Fruit fly (Drosophila melanogaster) whole organism, embryonic: ENCODE data around the gene ArfGAP3.

ENCODE experiments used
- CG10321 ChIP-seq: fragments of 200-800 bp; sonication (Bioruptor generic); IDR thresholded peaks from 2 replicates; pipeline ENCODE4 v1.3.6; 2022; ENCODE audit warnings: missing biosample characterization, missing genetic modification characterization
- CG12744 ChIP-seq: fragments of 200-800 bp; sonication (Bioruptor generic); optimal IDR thresholded peaks from 2 replicates; lab custom pipeline; 2016; ENCODE audit warnings: missing biosample characterization, missing genetic modification characterization
- CG16815 ChIP-seq: fragments of 200-800 bp; sonication (Bioruptor generic); optimal IDR thresholded peaks from 3 replicates; lab custom pipeline; 2017; ENCODE audit warnings: missing biosample characterization, mild to moderate bottlenecking, missing genetic modification characterization
- CG18599 ChIP-seq: fragments of 200-800 bp; sonication (Bioruptor generic); optimal IDR thresholded peaks from 3 replicates; lab custom pipeline; 2017; ENCODE audit warnings: missing biosample characterization, missing genetic modification characterization, mild to moderate bottlenecking, moderate library complexity, missing genetic modification reagents
- CG34422 ChIP-seq: fragments of 200-800 bp; sonication (Bioruptor generic); IDR thresholded peaks from 3 replicates; pipeline ENCODE4 v1.3.6; 2022; ENCODE audit warnings: missing biosample characterization, missing genetic modification characterization
- NFAT ChIP-seq: fragments of 200-800 bp; sonication (Bioruptor generic); IDR thresholded peaks from 2 replicates; pipeline ENCODE4 v1.3.6; 2022; ENCODE audit warnings: missing biosample characterization, missing genetic modification characterization
- Nf-YC ChIP-seq: fragments of 200-800 bp; optimal IDR thresholded peaks from 3 replicates; lab custom pipeline; 2019; ENCODE audit warnings: missing biosample characterization, mild to moderate bottlenecking, missing genetic modification characterization, moderate library complexity
- odd ChIP-seq: fragments of 200-800 bp; sonication (Bioruptor generic); optimal IDR thresholded peaks from 2 replicates; lab custom pipeline; 2017; ENCODE audit warnings: missing biosample characterization, mild to moderate bottlenecking, missing genetic modification characterization
- trem ChIP-seq: fragments of 200-800 bp; optimal IDR thresholded peaks from 3 replicates; lab custom pipeline; 2019; ENCODE audit warnings: missing biosample characterization, mild to moderate bottlenecking, missing genetic modification characterization, moderate library complexity
- vfl ChIP-seq: fragments of 200-800 bp; sonication (Bioruptor generic); optimal IDR thresholded peaks from 2 replicates; lab custom pipeline; 2016; ENCODE audit warnings: missing biosample characterization, missing genetic modification characterization

DNA sequence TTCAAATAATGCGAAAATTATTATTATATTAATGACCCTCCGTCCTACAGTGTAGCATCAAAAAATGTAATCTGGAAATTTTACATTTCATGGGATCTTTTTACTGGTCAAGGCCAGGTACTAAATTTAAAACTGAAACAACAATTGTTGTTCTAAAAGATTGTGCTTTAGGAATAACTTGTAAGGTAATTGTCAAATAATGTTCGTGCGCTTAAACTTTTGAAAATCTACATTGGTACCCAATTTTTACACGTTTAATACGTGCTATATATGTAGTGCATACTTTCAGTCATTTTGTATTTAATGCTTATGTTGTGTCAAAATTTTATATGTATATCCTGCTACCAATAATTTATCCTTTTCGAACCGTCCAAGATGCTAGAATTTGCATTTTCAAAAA is 16.2 kb upstream of the ArfGAP3 start:
- TF ChIP-seq trem (tag; lab: Kevin White, UChicago) (no peak), CG10321 (GFP tag; lab: Robert Waterston, UW) (no peak), odd (GFP tag; lab: Kevin White, UChicago) (no peak), CG18599 (GFP tag; lab: Kevin White, UChicago) (no peak), CG12744 (GFP tag; lab: Kevin White, UChicago) (no peak), CG16815 (GFP tag; lab: Kevin White, UChicago) (no peak), vfl (GFP tag; lab: Kevin White, UChicago) (no peak), NFAT (GFP tag; lab: Robert Waterston, UW) (no peak), Nf-YC (no peak), CG34422 (GFP tag; lab: Robert Waterston, UW) (no peak)
